Fruit fly (Drosophila melanogaster) whole organism, embryonic: ENCODE data around the gene CG43638.

Source experiments
- Adf1 ChIP-seq: fragments of 200-800 bp; sonication (Bioruptor generic); IDR thresholded peaks from 2 replicates; pipeline ENCODE4 v1.3.6; 2022; ENCODE audit warnings: missing biosample characterization, missing genetic modification characterization
- Atf-2 ChIP-seq: fragments of 200-800 bp; sonication (Bioruptor generic); optimal IDR thresholded peaks from 2 replicates; lab custom pipeline; 2016; ENCODE audit warnings: missing biosample characterization, missing genetic modification characterization
- B-H2 ChIP-seq: fragments of 200-800 bp; sonication (Bioruptor generic); optimal IDR thresholded peaks from 2 replicates; lab custom pipeline; 2018; ENCODE audit warnings: missing biosample characterization, mild to moderate bottlenecking, missing genetic modification characterization
- Bdp1 ChIP-seq: fragments of 200-800 bp; sonication (Bioruptor generic); optimal IDR thresholded peaks from 3 replicates; lab custom pipeline; 2016; ENCODE audit warnings: missing biosample characterization, missing genetic modification characterization
- Bteb2 ChIP-seq: fragments of 200-800 bp; sonication (Bioruptor generic); optimal IDR thresholded peaks from 2 replicates; lab custom pipeline; 2016; ENCODE audit warnings: missing biosample characterization, missing genetic modification characterization
- CG12236 ChIP-seq: fragments of 200-800 bp; sonication (Bioruptor generic); optimal IDR thresholded peaks from 2 replicates; lab custom pipeline; 2016; ENCODE audit warnings: missing biosample characterization, missing genetic modification characterization
- CG12391 ChIP-seq: fragments of 200-800 bp; sonication (Bioruptor generic); optimal IDR thresholded peaks from 3 replicates; lab custom pipeline; 2018; ENCODE audit warnings: missing biosample characterization, mild to moderate bottlenecking, missing genetic modification characterization, moderate library complexity
- CG12659 ChIP-seq: fragments of 200-800 bp; sonication (Bioruptor generic); optimal IDR thresholded peaks from 3 replicates; lab custom pipeline; 2017; ENCODE audit warnings: mild to moderate bottlenecking, missing biosample characterization, missing genetic modification reagents, missing genetic modification characterization
- CG13424 ChIP-seq: fragments of 200-800 bp; sonication (Bioruptor generic); optimal IDR thresholded peaks from 2 replicates; lab custom pipeline; 2019; ENCODE audit warnings: missing biosample characterization, mild to moderate bottlenecking, missing genetic modification characterization, moderate library complexity
- CG13894 ChIP-seq: fragments of 200-800 bp; sonication (Bioruptor generic); optimal IDR thresholded peaks from 3 replicates; lab custom pipeline; 2018; ENCODE audit warnings: missing biosample characterization, mild to moderate bottlenecking, missing genetic modification characterization, moderate library complexity
- CG15514 ChIP-seq: fragments of 200-800 bp; sonication (Bioruptor generic); optimal IDR thresholded peaks from 3 replicates; lab custom pipeline; 2017; ENCODE audit warnings: missing biosample characterization, missing genetic modification characterization, mild to moderate bottlenecking, moderate library complexity, missing genetic modification reagents
- CG16863 ChIP-seq: fragments of 200-800 bp; sonication (Bioruptor generic); optimal IDR thresholded peaks from 3 replicates; lab custom pipeline; 2016; ENCODE audit warnings: missing biosample characterization, missing genetic modification characterization
- CG17186 ChIP-seq: fragments of 200-800 bp; sonication (Bioruptor generic); optimal IDR thresholded peaks from 3 replicates; lab custom pipeline; 2017; ENCODE audit warnings: missing biosample characterization, missing genetic modification reagents, missing genetic modification characterization
- CG17829 ChIP-seq: fragments of 200-800 bp; optimal IDR thresholded peaks from 2 replicates; lab custom pipeline; 2019; ENCODE audit warnings: missing biosample characterization, mild to moderate bottlenecking, missing genetic modification characterization, moderate library complexity
- CG1832 ChIP-seq: fragments of 200-800 bp; sonication (Bioruptor generic); optimal IDR thresholded peaks from 2 replicates; lab custom pipeline; 2017; ENCODE audit warnings: missing biosample characterization, mild to moderate bottlenecking, missing genetic modification characterization, inconsistent platforms
- CG32772 ChIP-seq: fragments of 200-800 bp; sonication (Bioruptor generic); IDR thresholded peaks from 2 replicates; pipeline ENCODE4 v1.3.6; 2022; ENCODE audit warnings: missing biosample characterization, missing genetic modification characterization
- CG6175 ChIP-seq: fragments of 200-800 bp; sonication (Bioruptor generic); IDR thresholded peaks from 3 replicates; pipeline ENCODE4 v1.3.6; 2022; ENCODE audit warnings: missing biosample characterization, missing genetic modification characterization
- CG7786 ChIP-seq: fragments of 200-800 bp; sonication (Bioruptor generic); optimal IDR thresholded peaks from 2 replicates; lab custom pipeline; 2016; ENCODE audit warnings: missing biosample characterization, missing genetic modification characterization
- CG7928 ChIP-seq: fragments of 200-800 bp; sonication (Bioruptor generic); optimal IDR thresholded peaks from 2 replicates; lab custom pipeline; 2017; ENCODE audit warnings: missing biosample characterization, mild to moderate bottlenecking, missing genetic modification characterization
- Chrac-16 ChIP-seq: fragments of 200-800 bp; sonication (Bioruptor generic); optimal IDR thresholded peaks from 3 replicates; lab custom pipeline; 2016; ENCODE audit warnings: missing biosample characterization, missing genetic modification characterization
- Deaf1 ChIP-seq: fragments of 200-800 bp; optimal IDR thresholded peaks from 3 replicates; lab custom pipeline; 2019; ENCODE audit warnings: missing biosample characterization, mild to moderate bottlenecking, missing genetic modification characterization, moderate library complexity
- Dip2 ChIP-seq: fragments of 200-800 bp; sonication (Bioruptor generic); IDR thresholded peaks from 2 replicates; pipeline ENCODE4 v1.3.6; 2022; ENCODE audit warnings: missing biosample characterization, missing genetic modification characterization
- Fer1 ChIP-seq: fragments of 200-800 bp; sonication (Bioruptor generic); optimal IDR thresholded peaks from 2 replicates; lab custom pipeline; 2017; ENCODE audit warnings: missing biosample characterization, mild to moderate bottlenecking, missing genetic modification characterization
- Gsc ChIP-seq: fragments of 200-800 bp; sonication (Bioruptor generic); IDR thresholded peaks from 2 replicates; pipeline ENCODE4 v1.3.6; 2022; ENCODE audit warnings: missing biosample characterization, missing genetic modification characterization
- Meics ChIP-seq: fragments of 200-800 bp; sonication (Bioruptor generic); optimal IDR thresholded peaks from 2 replicates; lab custom pipeline; 2017; ENCODE audit warnings: missing biosample characterization, mild to moderate bottlenecking, missing genetic modification characterization
- Nf-YA ChIP-seq: fragments of 200-800 bp; sonication (Bioruptor generic); IDR thresholded peaks from 2 replicates; pipeline ENCODE4 v1.3.6; 2022; ENCODE audit warnings: missing biosample characterization, missing genetic modification characterization
- Poxn ChIP-seq: fragments of 200-800 bp; sonication (Bioruptor generic); IDR thresholded peaks from 2 replicates; pipeline ENCODE4 v1.3.6; 2022; ENCODE audit warnings: missing biosample characterization, missing genetic modification characterization
- Six4 ChIP-seq: fragments of 200-800 bp; sonication (Bioruptor generic); optimal IDR thresholded peaks from 2 replicates; lab custom pipeline; 2016; ENCODE audit warnings: missing biosample characterization, missing genetic modification characterization
- Sox102F ChIP-seq: fragments of 200-800 bp; sonication (Bioruptor generic); optimal IDR thresholded peaks from 2 replicates; lab custom pipeline; 2018; ENCODE audit warnings: missing biosample characterization, mild to moderate bottlenecking, missing genetic modification characterization, moderate library complexity
- Sry-δ ChIP-seq: fragments of 200-800 bp; sonication (Bioruptor generic); optimal IDR thresholded peaks from 2 replicates; lab custom pipeline; 2016; ENCODE audit warnings: missing biosample characterization, missing genetic modification characterization
- Stat92E ChIP-seq, 3 experiments: fragments of >200 bp in 2 of 3; fragments of 200-800 bp in 1 of 3; sonication (Bioruptor generic) in 1 of 3; optimal IDR thresholded peaks; 2 replicates each; lab custom pipeline; 2017 to 2019; ENCODE audit warnings: missing biosample characterization in 3 of 3, missing genetic modification characterization in 3 of 3, mild to moderate bottlenecking in 1 of 3, moderate library complexity in 1 of 3
- TFAM ChIP-seq: fragments of 200-800 bp; sonication (Bioruptor generic); optimal IDR thresholded peaks from 2 replicates; lab custom pipeline; 2017; ENCODE audit warnings: missing biosample characterization, missing genetic modification characterization, inconsistent platforms
- Xbp1 ChIP-seq: fragments of 200-800 bp; sonication (Bioruptor generic); optimal IDR thresholded peaks from 3 replicates; lab custom pipeline; 2016; ENCODE audit warnings: missing biosample characterization, mild to moderate bottlenecking, missing genetic modification characterization
- ab ChIP-seq: fragments of 200-800 bp; sonication (Bioruptor generic); optimal IDR thresholded peaks from 2 replicates; lab custom pipeline; 2016; ENCODE audit warnings: missing biosample characterization, missing genetic modification characterization
- ase ChIP-seq: fragments of 200-800 bp; sonication (Bioruptor generic); IDR thresholded peaks from 3 replicates; pipeline ENCODE4 v1.3.6; 2022; ENCODE audit warnings: missing biosample characterization, missing genetic modification characterization
- cato ChIP-seq: fragments of 200-800 bp; sonication (Bioruptor generic); optimal IDR thresholded peaks from 2 replicates; lab custom pipeline; 2016; ENCODE audit warnings: missing biosample characterization, missing genetic modification characterization, borderline replicate concordance
- dati ChIP-seq: fragments of 200-800 bp; sonication (Bioruptor generic); IDR thresholded peaks from 2 replicates; pipeline ENCODE4 v1.3.6; 2022; ENCODE audit warnings: missing biosample characterization, missing genetic modification characterization
- gem ChIP-seq: fragments of 200-800 bp; sonication (Bioruptor generic); optimal IDR thresholded peaks from 2 replicates; lab custom pipeline; 2019; ENCODE audit warnings: missing biosample characterization, mild to moderate bottlenecking, missing genetic modification characterization, moderate library complexity
- gfzf ChIP-seq: fragments of 200-800 bp; sonication (Bioruptor generic); optimal IDR thresholded peaks from 2 replicates; lab custom pipeline; 2016; ENCODE audit warnings: missing biosample characterization, mild to moderate bottlenecking, missing genetic modification characterization, moderate library complexity
- lilli ChIP-seq: fragments of 200-800 bp; sonication (Bioruptor generic); optimal IDR thresholded peaks from 3 replicates; lab custom pipeline; 2016; ENCODE audit warnings: missing biosample characterization, missing genetic modification characterization
- nau ChIP-seq: fragments of 200-800 bp; sonication (Bioruptor generic); optimal IDR thresholded peaks from 3 replicates; lab custom pipeline; 2017; ENCODE audit warnings: missing biosample characterization, mild to moderate bottlenecking, missing genetic modification characterization, missing genetic modification reagents
- onecut ChIP-seq: fragments of 200-800 bp; sonication (Bioruptor generic); IDR thresholded peaks from 2 replicates; pipeline ENCODE4 v1.3.6; 2022; ENCODE audit warnings: missing biosample characterization, missing genetic modification characterization
- prd ChIP-seq, 3 experiments: fragments of >200 bp in 2 of 3; fragments of 200-800 bp in 1 of 3; sonication (Bioruptor generic) in 1 of 3; optimal IDR thresholded peaks in 2 of 3; IDR thresholded peaks in 1 of 3; 2 replicates in 2 of 3; 3 replicates in 1 of 3; pipeline versions ENCODE4 v1.3.6 to Lab custom; 2017 to 2022; ENCODE audit warnings: missing biosample characterization in 1 of 3, missing genetic modification characterization in 1 of 3
- run ChIP-seq: fragments of 200-800 bp; sonication (Bioruptor generic); optimal IDR thresholded peaks from 3 replicates; lab custom pipeline; 2018; ENCODE audit warnings: missing biosample characterization, mild to moderate bottlenecking, missing genetic modification characterization
- salm ChIP-seq: fragments of 200-800 bp; sonication (Bioruptor generic); optimal IDR thresholded peaks from 2 replicates; lab custom pipeline; 2018; ENCODE audit warnings: missing biosample characterization, mild to moderate bottlenecking, missing genetic modification characterization
- ttk ChIP-seq: fragments of 200-800 bp; sonication (Bioruptor generic); IDR thresholded peaks from 2 replicates; pipeline ENCODE4 v2.1.2; 2022; ENCODE audit warnings: missing biosample characterization, missing genetic modification characterization
- z ChIP-seq: fragments of 200-800 bp; sonication (Bioruptor generic); IDR thresholded peaks from 3 replicates; pipeline ENCODE4 v1.3.6; 2022; ENCODE audit warnings: missing biosample characterization, missing genetic modification characterization
- zen2 ChIP-seq: fragments of 200-800 bp; sonication (Bioruptor generic); IDR thresholded peaks from 3 replicates; pipeline ENCODE4 v1.3.6; 2022; ENCODE audit warnings: missing biosample characterization, missing genetic modification characterization; ENCODE audit not compliant: partially characterized antibody
- zf30C ChIP-seq: fragments of 200-800 bp; sonication (Bioruptor generic); optimal IDR thresholded peaks from 3 replicates; lab custom pipeline; 2018; ENCODE audit warnings: missing biosample characterization, mild to moderate bottlenecking, missing genetic modification characterization

Gene CG43638

dm6 chr3L:12037449-12038163 lies 6.8 kb upstream of the CG43638 start (continued):
- TF ChIP-seq CG17829 (tag; lab: Kevin White, UChicago) (peak; percentile 57), run (tag; lab: Kevin White, UChicago) (no peak), Atf-2 (GFP tag; lab: Kevin White, UChicago) (peak; percentile 22), Meics (GFP tag; lab: Kevin White, UChicago) (peak; percentile 38), prd (optimal IDR thresholded peaks at IDR 0.05; lab: Kevin White, UChicago) (no peak), prd (GFP tag; IDR thresholded peaks at IDR 0.05; lab: Robert Waterston, UW) (peak; percentile 65), CG7928 (GFP tag; lab: Kevin White, UChicago) (no peak), CG7786 (GFP tag; lab: Kevin White, UChicago) (peak; percentile 21), Bdp1 (GFP tag; lab: Kevin White, UChicago) (no peak), Chrac-16 (GFP tag; lab: Kevin White, UChicago) (peak; percentile 5), CG13424 (tag; lab: Kevin White, UChicago) (no peak), ttk (peak; percentile 31), CG13894 (tag; lab: Kevin White, UChicago) (peak; percentile 66), B-H2 (no peak), Adf1 (GFP tag; lab: Robert Waterston, UW) (no peak), gfzf (GFP tag; lab: Kevin White, UChicago) (no peak), CG15514 (no peak), salm (tag; lab: Kevin White, UChicago) (no peak), CG17186 (GFP tag; lab: Kevin White, UChicago) (no peak), CG1832 (no peak), gem (peak; percentile 35), Dip2 (GFP tag; lab: Robert Waterston, UW) (no peak), Xbp1 (GFP tag; lab: Kevin White, UChicago) (peak; percentile 21), ase (GFP tag; lab: Robert Waterston, UW) (peak; percentile 24; the same call in 1 of the 3 replicates), Fer1 (GFP tag; lab: Kevin White, UChicago) (no peak), z (GFP tag; lab: Robert Waterston, UW) (no peak), Gsc (GFP tag; lab: Robert Waterston, UW) (no peak), Poxn (no peak), Bteb2 (GFP tag; lab: Kevin White, UChicago) (no peak), Six4 (peak; percentile 62), nau (GFP tag; lab: Kevin White, UChicago) (peak; percentile 66), lilli (peak; percentile 30), zf30C (GFP tag; lab: Kevin White, UChicago) (peak; percentile 3), Nf-YA (0 out of 2 replicates have a peak, but pooled peaks have one; percentile 24), Sox102F (peak; percentile 36), CG6175 (GFP tag; lab: Robert Waterston, UW) (peak; percentile 81; the same call in 2 of the 3 replicates), zen2 (GFP tag; lab: Robert Waterston, UW) (no peak), ab (GFP tag; lab: Kevin White, UChicago) (no peak), CG16863 (GFP tag; lab: Kevin White, UChicago) (peak; percentile 20), TFAM (no peak), CG12236 (GFP tag; lab: Kevin White, UChicago) (no peak), Deaf1 (tag; lab: Kevin White, UChicago) (no peak), Stat92E (GFP tag; optimal IDR thresholded peaks at IDR 0.05; lab: Kevin White, UChicago) (no peak), onecut (GFP tag; lab: Robert Waterston, UW) (peak; percentile 49), CG32772 (GFP tag; lab: Robert Waterston, UW) (peak; percentile 65), Sry-δ (peak; percentile 41), CG12659 (GFP tag; lab: Kevin White, UChicago) (no peak), cato (GFP tag; lab: Kevin White, UChicago) (no peak), CG12391 (tag; lab: Kevin White, UChicago) (peak; percentile 47), dati (GFP tag; lab: Robert Waterston, UW) (no peak)
